Fruit fly (Drosophila melanogaster) Kc167 (cell line): ENCODE data around the gene mthl7.

ENCODE experiments used
- Myc ChIP-seq: fragments of >200 bp; optimal IDR thresholded peaks from 2 replicates; lab custom pipeline; 2017; ENCODE audit warnings: missing external identifiers
- Sin3A ChIP-seq: fragments of >200 bp; optimal IDR thresholded peaks from 2 replicates; lab custom pipeline; 2018; ENCODE audit warnings: missing external identifiers
- h ChIP-seq: fragments of >200 bp; optimal IDR thresholded peaks from 3 replicates; lab custom pipeline; 2018; ENCODE audit warnings: missing external identifiers
- insv ChIP-seq: fragments of >200 bp; optimal IDR thresholded peaks from 3 replicates; lab custom pipeline; 2018; ENCODE audit warnings: missing external identifiers
- psq ChIP-seq: fragments of >200 bp; optimal IDR thresholded peaks from 2 replicates; lab custom pipeline; 2017; ENCODE audit warnings: missing external identifiers
- ttk ChIP-seq: sonication (Bioruptor generic); optimal IDR thresholded peaks from 2 replicates; lab custom pipeline; 2017; ENCODE audit warnings: missing external identifiers

The mthl7 gene

dm6 chr3L:8189234-8189633, 8.9 kb upstream of the mthl7 start:
- TF ChIP-seq Sin3A (lab: Kevin White, UChicago) (no peak), Myc (lab: Kevin White, UChicago) (no peak), psq (lab: Kevin White, UChicago) (no peak), h (lab: Kevin White, UChicago) (no peak), ttk (no peak), insv (lab: Kevin White, UChicago) (no peak)

- no peak for TF ChIP-seq psq (lab: Kevin White, UChicago)
- TF ChIP-seq h (lab: Kevin White, UChicago), result no peak
- no peak for TF ChIP-seq ttk
- TF ChIP-seq insv (lab: Kevin White, UChicago), result no peak
- TF ChIP-seq Myc (lab: Kevin White, UChicago), result no peak
- no peak for TF ChIP-seq Sin3A (lab: Kevin White, UChicago)
These were observed 7.1 kb upstream of the mthl7 start for dm6 chr3L:8187397-8187811.

- TF ChIP-seq h (lab: Kevin White, UChicago) (no peak), Sin3A (lab: Kevin White, UChicago) (no peak), Myc (lab: Kevin White, UChicago) (no peak), psq (lab: Kevin White, UChicago) (no peak), ttk (no peak), insv (lab: Kevin White, UChicago) (no peak)
These were observed 6.5 kb upstream of the mthl7 start, which contains the start of the genes ERR and Atg18a for dm6 chr3L:8186627-8187396. Gene ERR, minus strand, starts transcription at chr3L:8186671. Gene Atg18a, plus strand, starts transcription at chr3L:8186857.

dm6 chr3L:8185263-8186227, 5.2 kb upstream of the mthl7 start:
- TF ChIP-seq ttk (no peak), psq (lab: Kevin White, UChicago) (no peak)

- no peak for TF ChIP-seq Sin3A (lab: Kevin White, UChicago)
These were observed 2.3 kb downstream of the mthl7 start, which contains the start of gene Nmt for dm6 chr3L:8177795-8178564. Gene Nmt, minus strand, starts transcription at chr3L:8178429.

DNA sequence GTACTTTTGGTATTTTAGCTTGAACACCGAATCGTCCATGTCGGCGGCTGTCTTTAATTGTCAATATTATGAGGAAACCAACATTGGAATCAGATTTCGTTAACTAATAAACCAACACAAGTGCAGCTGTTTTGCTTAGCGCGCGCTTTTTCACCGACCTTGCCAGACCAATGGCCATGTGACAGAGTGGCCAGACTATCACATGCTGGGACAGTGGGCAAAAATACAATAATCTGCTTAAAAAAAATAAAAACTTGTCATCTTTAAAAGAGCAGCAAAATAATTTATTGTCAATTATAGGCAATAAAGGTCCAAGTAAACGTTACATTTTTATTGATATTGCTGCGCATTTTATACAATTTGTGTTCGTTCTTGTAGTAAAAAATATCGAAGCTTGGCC, 4.5 kb downstream of the mthl7 start, which contains the start of gene RecQ4:
RecQ4 (minus strand) TSS at position 161 of the 400 bp plus-strand sequence.
- TF ChIP-seq ttk (no peak), Sin3A (lab: Kevin White, UChicago) (no peak), Myc (lab: Kevin White, UChicago) (no peak)

dm6 chr3L:8165436-8165835, 14.9 kb downstream of the mthl7 start, which contains the start of gene CG13675:
Gene CG13675, minus strand, starts transcription at chr3L:8165518.
- TF ChIP-seq Sin3A (lab: Kevin White, UChicago) (no peak), h (lab: Kevin White, UChicago) (no peak)

DNA sequence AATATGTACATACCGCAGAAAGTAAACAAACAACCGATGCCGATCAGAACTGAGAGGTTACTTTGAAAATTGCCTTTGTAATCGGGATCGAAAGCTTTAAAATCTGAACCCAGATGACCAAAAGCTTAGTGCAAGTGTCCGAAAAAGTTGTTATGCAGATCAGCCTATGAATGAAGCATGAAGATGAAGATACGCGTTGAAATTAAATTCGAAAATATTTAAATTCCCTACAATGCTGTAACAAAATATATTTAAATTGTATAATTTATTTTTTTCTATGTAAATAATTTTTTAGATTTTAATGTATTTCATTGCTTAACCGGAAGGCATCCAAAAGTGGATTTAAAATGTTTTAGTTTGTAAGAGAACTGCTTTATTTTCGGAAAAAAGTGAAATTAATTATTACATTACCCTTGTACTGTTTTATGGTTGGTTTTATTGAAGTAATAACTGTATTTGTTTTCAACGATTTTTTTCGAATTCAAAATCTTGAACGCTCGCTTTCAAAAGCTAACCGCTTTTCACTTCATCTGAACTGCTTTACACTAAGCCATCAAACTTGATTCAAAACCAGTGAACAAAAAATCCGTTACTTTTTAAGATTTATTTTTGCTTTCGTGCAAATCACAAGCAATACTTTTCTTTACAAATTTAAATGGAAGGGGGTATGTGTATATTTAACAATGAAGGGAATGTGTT, 20.4 kb downstream of the mthl7 start, which contains the start of gene CG43886:
CG43886 (minus strand) TSS at position 51 of the 699 bp plus-strand sequence.
- no peak for TF ChIP-seq Sin3A (lab: Kevin White, UChicago)
- no peak for TF ChIP-seq ttk
- no peak for TF ChIP-seq h (lab: Kevin White, UChicago)
- no peak for TF ChIP-seq Myc (lab: Kevin White, UChicago)
- no peak for TF ChIP-seq insv (lab: Kevin White, UChicago)
- no peak for TF ChIP-seq psq (lab: Kevin White, UChicago)

- TF ChIP-seq ttk (no peak), Myc (lab: Kevin White, UChicago) (no peak), h (lab: Kevin White, UChicago) (no peak), insv (lab: Kevin White, UChicago) (no peak), psq (lab: Kevin White, UChicago) (no peak)
These were observed 21.5 kb downstream of the mthl7 start, which contains the start of gene CG42445 for dm6 chr3L:8158715-8159380. Gene CG42445, minus strand, starts transcription at chr3L:8158900.

dm6 chr3L:8157079-8157478, 23.2 kb downstream of the mthl7 start:
- TF ChIP-seq Myc (lab: Kevin White, UChicago) (no peak), Sin3A (lab: Kevin White, UChicago) (no peak)

- TF ChIP-seq ttk (no peak), Myc (lab: Kevin White, UChicago) (no peak), Sin3A (lab: Kevin White, UChicago) (no peak), insv (lab: Kevin White, UChicago) (no peak)
These were observed 24.1 kb downstream of the mthl7 start for dm6 chr3L:8156199-8156598.
